Fruit fly (Drosophila melanogaster) S2 (cell line): Measurements from ENCODE around the gene CG31752.

Experiments
- CG8478 ChIP-seq: fragments of >200 bp; optimal IDR thresholded peaks from 2 replicates; lab custom pipeline; 2018
- CTCF ChIP-seq, 2 experiments: fragments of >200 bp; optimal IDR thresholded peaks; 2 replicates each; lab custom pipeline; 2018

DNA sequence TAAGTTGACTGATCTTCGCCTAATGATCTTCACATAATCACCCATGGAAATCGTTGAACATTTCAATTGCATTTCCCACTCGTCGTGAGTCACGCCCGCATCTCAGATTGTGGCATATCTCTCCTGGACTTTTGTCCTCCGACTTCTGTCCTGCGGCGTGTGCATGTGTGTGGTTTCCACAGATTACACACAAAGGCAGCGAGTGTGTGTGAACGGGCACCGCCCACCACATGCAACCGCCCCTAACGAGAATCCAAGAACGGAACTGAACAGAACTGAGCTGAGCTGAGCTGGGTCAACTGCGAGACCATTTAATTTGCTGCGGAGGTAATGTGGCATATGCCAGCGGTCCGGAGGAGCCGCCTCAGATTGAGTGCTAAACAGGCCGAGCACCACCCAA, 39.4 kb downstream of the CG31752 start:
- TF ChIP-seq CTCF (optimal IDR thresholded peaks at IDR 0.05; lab: Kevin White, UChicago) (no peak), CG8478 (lab: Kevin White, UChicago) (no peak)
